Fruit fly (Drosophila melanogaster) Kc167 (cell line): ENCODE measurements around the gene ras.

Experiments
- h ChIP-seq: fragments of >200 bp; optimal IDR thresholded peaks from 3 replicates; lab custom pipeline; 2018; ENCODE audit warnings: missing external identifiers
- psq ChIP-seq: fragments of >200 bp; optimal IDR thresholded peaks from 2 replicates; lab custom pipeline; 2017; ENCODE audit warnings: missing external identifiers

DNA sequence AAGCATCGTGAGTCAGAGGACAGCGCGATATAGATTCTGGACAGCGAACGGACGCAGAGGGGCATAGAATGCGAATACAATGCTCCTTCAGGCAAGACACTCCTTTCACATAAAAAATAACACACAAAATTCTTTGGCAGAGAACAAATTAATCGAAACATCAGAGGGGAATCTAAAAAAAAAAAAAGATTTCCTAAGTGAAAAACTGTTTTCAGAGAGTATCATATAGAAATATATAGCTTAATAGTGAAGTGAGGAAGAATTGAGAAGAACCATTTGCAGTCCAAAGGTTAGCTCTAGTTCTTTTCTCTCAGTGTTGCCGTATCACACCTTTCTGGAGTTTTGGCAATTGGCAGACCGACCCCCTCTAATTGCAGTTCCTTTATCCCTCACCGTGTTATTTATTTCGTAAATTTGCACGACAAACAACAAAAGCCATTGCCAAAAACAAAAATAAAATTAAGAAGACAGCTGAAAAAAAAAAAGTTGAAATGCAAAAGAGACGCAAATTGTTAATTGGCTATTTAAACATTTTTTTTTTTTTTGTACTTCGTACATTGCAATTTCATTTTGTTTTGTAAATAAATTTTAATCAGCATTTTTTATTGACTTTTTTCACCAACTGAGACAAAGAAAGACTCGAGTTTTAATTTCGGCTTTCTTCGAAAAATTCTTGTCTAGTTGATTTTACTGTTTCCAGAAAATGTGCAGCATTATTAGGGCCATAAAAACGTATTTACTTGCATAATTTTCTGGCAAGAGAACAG lies 20.6 kb upstream of the ras start:
- no peak for TF ChIP-seq h (lab: Kevin White, UChicago)
- no peak for TF ChIP-seq psq (lab: Kevin White, UChicago)
